Fruit fly (Drosophila melanogaster) whole organism, embryonic: ENCODE data around the gene Gyc89Da.

Experiments
- ATbp ChIP-seq: fragments of 200-800 bp; sonication (Bioruptor generic); optimal IDR thresholded peaks from 2 replicates; lab custom pipeline; 2017; ENCODE audit warnings: missing biosample characterization, mild to moderate bottlenecking, missing genetic modification characterization, missing genetic modification reagents
- B-H2 ChIP-seq: fragments of 200-800 bp; sonication (Bioruptor generic); optimal IDR thresholded peaks from 2 replicates; lab custom pipeline; 2018; ENCODE audit warnings: missing biosample characterization, mild to moderate bottlenecking, missing genetic modification characterization
- CG10209 ChIP-seq: fragments of 200-800 bp; sonication (Bioruptor generic); optimal IDR thresholded peaks from 3 replicates; lab custom pipeline; 2017; ENCODE audit warnings: missing biosample characterization, mild to moderate bottlenecking, missing genetic modification characterization, missing genetic modification reagents
- CG10321 ChIP-seq: fragments of 200-800 bp; sonication (Bioruptor generic); IDR thresholded peaks from 2 replicates; pipeline ENCODE4 v1.3.6; 2022; ENCODE audit warnings: missing biosample characterization, missing genetic modification characterization
- CG11085 ChIP-seq: fragments of 200-800 bp; sonication (Bioruptor generic); IDR thresholded peaks from 2 replicates; pipeline ENCODE4 v1.3.6; 2022; ENCODE audit warnings: missing biosample characterization, missing genetic modification characterization
- CG11695 ChIP-seq: fragments of 200-800 bp; sonication (Bioruptor generic); IDR thresholded peaks from 3 replicates; pipeline ENCODE4 v1.3.6; 2022; ENCODE audit warnings: missing biosample characterization, missing genetic modification characterization
- CG12659 ChIP-seq: fragments of 200-800 bp; sonication (Bioruptor generic); optimal IDR thresholded peaks from 3 replicates; lab custom pipeline; 2017; ENCODE audit warnings: mild to moderate bottlenecking, missing biosample characterization, missing genetic modification reagents, missing genetic modification characterization
- CG13123 ChIP-seq: fragments of 200-800 bp; sonication (Bioruptor generic); optimal IDR thresholded peaks from 2 replicates; lab custom pipeline; 2016; ENCODE audit warnings: missing biosample characterization, missing genetic modification characterization
- CG14050 ChIP-seq: fragments of 200-800 bp; sonication (Bioruptor generic); IDR thresholded peaks from 3 replicates; pipeline ENCODE4 v1.3.6; 2022; ENCODE audit warnings: missing biosample characterization, missing genetic modification characterization
- CG17912 ChIP-seq: fragments of 200-800 bp; sonication (Bioruptor generic); optimal IDR thresholded peaks from 2 replicates; lab custom pipeline; 2018; ENCODE audit warnings: missing biosample characterization, mild to moderate bottlenecking, missing genetic modification characterization
- CG30431 ChIP-seq: fragments of 200-800 bp; sonication (Bioruptor generic); optimal IDR thresholded peaks from 2 replicates; lab custom pipeline; 2017; ENCODE audit warnings: missing biosample characterization, missing genetic modification characterization
- CG4424 ChIP-seq: fragments of 200-800 bp; sonication (Bioruptor generic); optimal IDR thresholded peaks from 3 replicates; lab custom pipeline; 2016; ENCODE audit warnings: missing biosample characterization, missing genetic modification characterization
- CG5180 ChIP-seq: fragments of 200-800 bp; sonication (Bioruptor generic); optimal IDR thresholded peaks from 3 replicates; lab custom pipeline; 2017; ENCODE audit warnings: missing biosample characterization, missing genetic modification characterization, mild to moderate bottlenecking, moderate library complexity, missing genetic modification reagents
- CG7271 ChIP-seq: fragments of 200-800 bp; sonication (Bioruptor generic); optimal IDR thresholded peaks from 2 replicates; lab custom pipeline; 2018; ENCODE audit warnings: missing biosample characterization, mild to moderate bottlenecking, missing genetic modification characterization, moderate library complexity
- CG7357 ChIP-seq: fragments of 200-800 bp; sonication (Bioruptor generic); IDR thresholded peaks from 3 replicates; pipeline ENCODE4 v1.3.6; 2022; ENCODE audit warnings: missing biosample characterization, missing genetic modification characterization
- CG7987 ChIP-seq: fragments of 200-800 bp; sonication (Bioruptor generic); optimal IDR thresholded peaks from 2 replicates; lab custom pipeline; 2018; ENCODE audit warnings: missing biosample characterization, mild to moderate bottlenecking, missing genetic modification characterization, moderate library complexity
- D19B ChIP-seq: fragments of 200-800 bp; sonication (Bioruptor generic); optimal IDR thresholded peaks from 2 replicates; lab custom pipeline; 2017; ENCODE audit warnings: missing biosample characterization, mild to moderate bottlenecking, missing genetic modification characterization
- Dp ChIP-seq: fragments of 200-800 bp; sonication (Bioruptor generic); optimal IDR thresholded peaks from 2 replicates; lab custom pipeline; 2018; ENCODE audit warnings: missing biosample characterization, mild to moderate bottlenecking, missing genetic modification characterization, moderate library complexity
- Hr3 ChIP-seq: fragments of 200-800 bp; sonication (Bioruptor generic); optimal IDR thresholded peaks from 3 replicates; lab custom pipeline; 2016; ENCODE audit warnings: missing biosample characterization, missing genetic modification characterization
- Neu2 ChIP-seq: fragments of 200-800 bp; sonication (Bioruptor generic); optimal IDR thresholded peaks from 3 replicates; lab custom pipeline; 2016; ENCODE audit warnings: missing biosample characterization, missing genetic modification characterization, borderline replicate concordance
- ap ChIP-seq: fragments of 200-800 bp; sonication (Bioruptor generic); IDR thresholded peaks from 2 replicates; pipeline ENCODE4 v1.3.6; 2022; ENCODE audit warnings: missing biosample characterization, missing genetic modification characterization
- ara ChIP-seq: fragments of 200-800 bp; sonication (Bioruptor generic); IDR thresholded peaks from 2 replicates; pipeline ENCODE4 v1.3.6; 2022; ENCODE audit warnings: missing biosample characterization, missing genetic modification characterization
- bbx ChIP-seq: fragments of 200-800 bp; sonication (Bioruptor generic); IDR thresholded peaks from 2 replicates; pipeline ENCODE4 v1.3.6; 2022; ENCODE audit warnings: missing biosample characterization, missing genetic modification characterization; ENCODE audit not compliant: partially characterized antibody
- bcd ChIP-seq: fragments of 200-800 bp; sonication (Bioruptor generic); optimal IDR thresholded peaks from 2 replicates; lab custom pipeline; 2017; ENCODE audit warnings: missing biosample characterization, mild to moderate bottlenecking, missing genetic modification characterization
- bigmax ChIP-seq: fragments of 200-800 bp; sonication (Bioruptor generic); optimal IDR thresholded peaks from 2 replicates; lab custom pipeline; 2018; ENCODE audit warnings: missing biosample characterization, mild to moderate bottlenecking, missing genetic modification characterization
- chm ChIP-seq: fragments of 200-800 bp; sonication (Bioruptor generic); IDR thresholded peaks from 2 replicates; pipeline ENCODE4 v1.3.6; 2022; ENCODE audit warnings: missing biosample characterization, missing genetic modification characterization
- ci ChIP-seq: fragments of 200-800 bp; sonication (Bioruptor generic); IDR thresholded peaks from 3 replicates; pipeline ENCODE4 v1.3.6; 2022; ENCODE audit warnings: missing biosample characterization, missing genetic modification characterization
- da ChIP-seq: fragments of 200-800 bp; sonication (Bioruptor generic); optimal IDR thresholded peaks from 2 replicates; lab custom pipeline; 2016; ENCODE audit warnings: missing biosample characterization, missing genetic modification characterization
- emc ChIP-seq: fragments of 200-800 bp; sonication (Bioruptor generic); optimal IDR thresholded peaks from 2 replicates; lab custom pipeline; 2016; ENCODE audit warnings: missing biosample characterization, missing genetic modification characterization
- ems ChIP-seq: fragments of 200-800 bp; sonication (Bioruptor generic); optimal IDR thresholded peaks from 3 replicates; lab custom pipeline; 2016; ENCODE audit warnings: missing biosample characterization, missing genetic modification characterization
- fd102C ChIP-seq: fragments of 200-800 bp; sonication (Bioruptor generic); optimal IDR thresholded peaks from 2 replicates; lab custom pipeline; 2018; ENCODE audit warnings: missing biosample characterization, mild to moderate bottlenecking, missing genetic modification characterization, moderate library complexity
- fd3F ChIP-seq: fragments of 200-800 bp; sonication (Bioruptor generic); optimal IDR thresholded peaks from 2 replicates; lab custom pipeline; 2018; ENCODE audit warnings: missing biosample characterization, mild to moderate bottlenecking, missing genetic modification characterization, moderate library complexity
- fd96Cb ChIP-seq: fragments of 200-800 bp; sonication (Bioruptor generic); optimal IDR thresholded peaks from 2 replicates; lab custom pipeline; 2018; ENCODE audit warnings: missing biosample characterization, mild to moderate bottlenecking, missing genetic modification characterization, moderate library complexity
- grau ChIP-seq: fragments of 200-800 bp; optimal IDR thresholded peaks from 3 replicates; lab custom pipeline; 2019; ENCODE audit warnings: missing biosample characterization, mild to moderate bottlenecking, missing genetic modification characterization, moderate library complexity
- insv ChIP-seq, 2 experiments: fragments of 200-800 bp; sonication (Bioruptor generic); optimal IDR thresholded peaks; 3 replicates each; lab custom pipeline; 2016 to 2018; ENCODE audit warnings: missing biosample characterization in 2 of 2, missing genetic modification characterization in 2 of 2
- jumu ChIP-seq: fragments of 200-800 bp; sonication (Bioruptor generic); optimal IDR thresholded peaks from 3 replicates; lab custom pipeline; 2016; ENCODE audit warnings: missing biosample characterization, missing genetic modification characterization
- mam ChIP-seq: fragments of 200-800 bp; sonication (Bioruptor generic); optimal IDR thresholded peaks from 3 replicates; lab custom pipeline; 2016; ENCODE audit warnings: missing biosample characterization, missing genetic modification characterization
- nau ChIP-seq: fragments of 200-800 bp; sonication (Bioruptor generic); optimal IDR thresholded peaks from 3 replicates; lab custom pipeline; 2017; ENCODE audit warnings: missing biosample characterization, mild to moderate bottlenecking, missing genetic modification characterization, missing genetic modification reagents
- repo ChIP-seq: fragments of 200-800 bp; sonication (Bioruptor generic); optimal IDR thresholded peaks from 2 replicates; lab custom pipeline; 2016; ENCODE audit warnings: missing biosample characterization, missing genetic modification characterization
- rib ChIP-seq: fragments of 200-800 bp; sonication (Bioruptor generic); IDR thresholded peaks from 2 replicates; pipeline ENCODE4 v1.3.6; 2022; ENCODE audit warnings: missing biosample characterization, missing genetic modification characterization
- seq ChIP-seq: fragments of 200-800 bp; sonication (Bioruptor generic); IDR thresholded peaks from 2 replicates; pipeline ENCODE4 v1.3.6; 2022; ENCODE audit warnings: missing biosample characterization, missing genetic modification characterization
- slbo ChIP-seq: fragments of 200-800 bp; sonication (Bioruptor generic); IDR thresholded peaks from 2 replicates; pipeline ENCODE4 v1.3.6; 2022; ENCODE audit warnings: missing biosample characterization, missing genetic modification characterization
- sqz ChIP-seq: fragments of 200-800 bp; sonication (Bioruptor generic); optimal IDR thresholded peaks from 3 replicates; lab custom pipeline; 2018; ENCODE audit warnings: missing biosample characterization, mild to moderate bottlenecking, missing genetic modification characterization
- stc ChIP-seq: fragments of 200-800 bp; sonication (Bioruptor generic); IDR thresholded peaks from 2 replicates; pipeline ENCODE4 v1.3.6; 2022; ENCODE audit warnings: missing biosample characterization, missing genetic modification characterization
- tio ChIP-seq: fragments of 200-800 bp; sonication (Bioruptor generic); optimal IDR thresholded peaks from 2 replicates; lab custom pipeline; 2017; ENCODE audit warnings: missing biosample characterization, missing genetic modification characterization, inconsistent platforms
- trh ChIP-seq: fragments of 200-800 bp; sonication (Bioruptor generic); optimal IDR thresholded peaks from 2 replicates; lab custom pipeline; 2016; ENCODE audit warnings: missing biosample characterization, missing genetic modification characterization
- vvl ChIP-seq: fragments of 200-800 bp; sonication (Bioruptor generic); IDR thresholded peaks from 2 replicates; pipeline ENCODE4 v1.3.6; 2022; ENCODE audit warnings: missing biosample characterization, missing genetic modification characterization
- wek ChIP-seq: fragments of 200-800 bp; sonication (Bioruptor generic); optimal IDR thresholded peaks from 3 replicates; lab custom pipeline; 2018; ENCODE audit warnings: missing biosample characterization, mild to moderate bottlenecking, missing genetic modification characterization, moderate library complexity
- zen2 ChIP-seq: fragments of 200-800 bp; sonication (Bioruptor generic); IDR thresholded peaks from 3 replicates; pipeline ENCODE4 v1.3.6; 2022; ENCODE audit warnings: missing biosample characterization, missing genetic modification characterization; ENCODE audit not compliant: partially characterized antibody

Gene Gyc89Da

dm6 chr3R:16448378-16449134 lies 23.8 kb upstream of the Gyc89Da start (continued):
- TF ChIP-seq bigmax (no peak), fd96Cb (tag; lab: Kevin White, UChicago) (peak; percentile 77), CG12659 (GFP tag; lab: Kevin White, UChicago) (peak; percentile 51), CG11085 (GFP tag; lab: Robert Waterston, UW) (peak; percentile 65), stc (GFP tag; lab: Robert Waterston, UW) (peak; percentile 63), CG10209 (peak; percentile 51), grau (tag; lab: Kevin White, UChicago) (peak; percentile 60), wek (GFP tag; lab: Kevin White, UChicago) (peak; percentile 75), Neu2 (GFP tag; lab: Kevin White, UChicago) (no peak), CG4424 (GFP tag; lab: Kevin White, UChicago) (no peak), CG5180 (GFP tag; lab: Kevin White, UChicago) (no peak), fd3F (GFP tag; lab: Kevin White, UChicago) (peak; percentile 50), CG7271 (tag; lab: Kevin White, UChicago) (no peak), CG7357 (GFP tag; lab: Robert Waterston, UW) (peak; percentile 55; the same call in 2 of the 3 replicates), CG11695 (GFP tag; lab: Robert Waterston, UW) (peak; percentile 60), CG10321 (GFP tag; lab: Robert Waterston, UW) (no peak), zen2 (GFP tag; lab: Robert Waterston, UW) (no peak), D19B (GFP tag; lab: Kevin White, UChicago) (no peak), ci (peak; percentile 96), Dp (GFP tag; lab: Kevin White, UChicago) (no peak), fd102C (no peak), bcd (GFP tag; lab: Kevin White, UChicago) (peak; percentile 66), vvl (GFP tag; lab: Robert Waterston, UW) (peak; percentile 80), ems (no peak), chm (GFP tag; lab: Robert Waterston, UW) (peak; percentile 85), insv (GFP tag; optimal IDR thresholded peaks at IDR 0.05; lab: Kevin White, UChicago) (no peak), da (GFP tag; lab: Kevin White, UChicago) (peak; percentile 50), ara (GFP tag; lab: Robert Waterston, UW) (peak; percentile 93), rib (GFP tag; lab: Robert Waterston, UW) (peak; percentile 27; the same call in 1 of the 2 replicates), CG14050 (0 out of 3 replicates have a peak, but pooled peaks have one; percentile 12), CG7987 (GFP tag; lab: Kevin White, UChicago) (peak; percentile 23), seq (GFP tag; lab: Robert Waterston, UW) (no peak; the same call in 1 of the 2 replicates), repo (GFP tag; lab: Kevin White, UChicago) (no peak), nau (GFP tag; lab: Kevin White, UChicago) (peak; percentile 58), B-H2 (GFP tag; lab: Kevin White, UChicago) (no peak), CG17912 (GFP tag; lab: Kevin White, UChicago) (no peak), jumu (GFP tag; lab: Kevin White, UChicago) (peak; percentile 36), sqz (GFP tag; lab: Kevin White, UChicago) (no peak), CG30431 (peak; percentile 72), ATbp (peak; percentile 79), emc (GFP tag; lab: Kevin White, UChicago) (peak; percentile 47), tio (peak; percentile 51), Hr3 (peak; percentile 34), bbx (GFP tag; lab: Robert Waterston, UW) (no peak), mam (peak; percentile 62), CG13123 (GFP tag; lab: Kevin White, UChicago) (peak; percentile 5), ap (GFP tag; lab: Robert Waterston, UW) (peak; percentile 82), trh (peak; percentile 8), slbo (peak; percentile 80)
